Fruit fly (Drosophila melanogaster) whole organism, embryonic: Measurements from ENCODE around the gene NimC3.
A peak's percentile ranks its signal among the peaks of the same experiment; 100 is the strongest.

Experiments used
- Abd-B ChIP-seq: fragments of 200-800 bp; sonication (Bioruptor generic); optimal IDR thresholded peaks from 2 replicates; lab custom pipeline; 2018; ENCODE audit warnings: missing biosample characterization, mild to moderate bottlenecking, missing genetic modification characterization, moderate library complexity
- Antp ChIP-seq: fragments of 200-800 bp; sonication (Bioruptor generic); optimal IDR thresholded peaks from 3 replicates; lab custom pipeline; 2016; ENCODE audit warnings: missing biosample characterization, missing genetic modification characterization
- Bgb ChIP-seq: fragments of 200-800 bp; sonication (Bioruptor generic); IDR thresholded peaks from 2 replicates; pipeline ENCODE4 v1.3.6; 2022; ENCODE audit warnings: missing biosample characterization, missing genetic modification characterization; ENCODE audit not compliant: partially characterized antibody
- Blimp-1 ChIP-seq: fragments of 200-800 bp; sonication (Bioruptor generic); optimal IDR thresholded peaks from 3 replicates; lab custom pipeline; 2018; ENCODE audit warnings: missing biosample characterization, missing genetic modification characterization, mild to moderate bottlenecking, moderate library complexity, missing genetic modification reagents
- CG12104 ChIP-seq: fragments of 200-800 bp; sonication (Bioruptor generic); optimal IDR thresholded peaks from 3 replicates; lab custom pipeline; 2016; ENCODE audit warnings: missing biosample characterization, missing genetic modification characterization
- CG12299 ChIP-seq: fragments of 200-800 bp; sonication (Bioruptor generic); optimal IDR thresholded peaks from 2 replicates; lab custom pipeline; 2018; ENCODE audit warnings: missing biosample characterization, mild to moderate bottlenecking, missing genetic modification characterization
- CG12659 ChIP-seq: fragments of 200-800 bp; sonication (Bioruptor generic); optimal IDR thresholded peaks from 3 replicates; lab custom pipeline; 2017; ENCODE audit warnings: mild to moderate bottlenecking, missing biosample characterization, missing genetic modification reagents, missing genetic modification characterization
- CG14050 ChIP-seq: fragments of 200-800 bp; sonication (Bioruptor generic); IDR thresholded peaks from 3 replicates; pipeline ENCODE4 v1.3.6; 2022; ENCODE audit warnings: missing biosample characterization, missing genetic modification characterization
- CG14441 ChIP-seq: fragments of 200-800 bp; sonication (Bioruptor generic); IDR thresholded peaks from 2 replicates; pipeline ENCODE4 v1.3.6; 2022; ENCODE audit warnings: missing biosample characterization, missing genetic modification characterization
- CG14965 ChIP-seq: fragments of 200-800 bp; sonication (Bioruptor generic); optimal IDR thresholded peaks from 2 replicates; lab custom pipeline; 2016; ENCODE audit warnings: missing biosample characterization, missing genetic modification characterization, borderline replicate concordance
- CG17359 ChIP-seq: fragments of 200-800 bp; sonication (Bioruptor generic); optimal IDR thresholded peaks from 3 replicates; lab custom pipeline; 2018; ENCODE audit warnings: missing biosample characterization, mild to moderate bottlenecking, missing genetic modification characterization, moderate library complexity
- CG17802 ChIP-seq: fragments of 200-800 bp; sonication (Bioruptor generic); optimal IDR thresholded peaks from 2 replicates; lab custom pipeline; 2018; ENCODE audit warnings: missing biosample characterization, mild to moderate bottlenecking, missing genetic modification characterization, moderate library complexity
- CG18262 ChIP-seq: fragments of 200-800 bp; optimal IDR thresholded peaks from 3 replicates; lab custom pipeline; 2019; ENCODE audit warnings: missing biosample characterization, mild to moderate bottlenecking, missing genetic modification characterization, moderate library complexity
- CG2202 ChIP-seq: fragments of 200-800 bp; sonication (Bioruptor generic); optimal IDR thresholded peaks from 2 replicates; lab custom pipeline; 2018; ENCODE audit warnings: missing biosample characterization, mild to moderate bottlenecking, missing genetic modification characterization
- CG3407 ChIP-seq: fragments of 200-800 bp; sonication (Bioruptor generic); optimal IDR thresholded peaks from 2 replicates; lab custom pipeline; 2018; ENCODE audit warnings: missing biosample characterization, mild to moderate bottlenecking, missing genetic modification characterization
- CG7839 ChIP-seq: fragments of 200-800 bp; sonication (Bioruptor generic); optimal IDR thresholded peaks from 3 replicates; lab custom pipeline; 2018; ENCODE audit warnings: missing biosample characterization, mild to moderate bottlenecking, missing genetic modification characterization, moderate library complexity
- CG8290 ChIP-seq, 3 experiments: fragments of 200-800 bp; sonication (Bioruptor generic); optimal IDR thresholded peaks; 2 replicates each; lab custom pipeline; 2016 to 2019; ENCODE audit warnings: missing biosample characterization in 3 of 3, missing genetic modification characterization in 3 of 3, mild to moderate bottlenecking in 2 of 3, moderate library complexity in 1 of 3
- CG9932 ChIP-seq: fragments of 200-800 bp; sonication (Bioruptor generic); IDR thresholded peaks from 2 replicates; pipeline ENCODE4 v1.3.6; 2022; ENCODE audit warnings: missing biosample characterization, missing genetic modification characterization
- D19A ChIP-seq: fragments of 200-800 bp; optimal IDR thresholded peaks from 3 replicates; lab custom pipeline; 2019; ENCODE audit warnings: missing biosample characterization, mild to moderate bottlenecking, missing genetic modification characterization, moderate library complexity
- Fer1 ChIP-seq: fragments of 200-800 bp; sonication (Bioruptor generic); optimal IDR thresholded peaks from 2 replicates; lab custom pipeline; 2017; ENCODE audit warnings: missing biosample characterization, mild to moderate bottlenecking, missing genetic modification characterization
- H15 ChIP-seq: fragments of 200-800 bp; sonication (Bioruptor generic); IDR thresholded peaks from 3 replicates; pipeline ENCODE4 v1.3.6; 2022; ENCODE audit warnings: missing biosample characterization, missing genetic modification characterization
- Med ChIP-seq: fragments of 200-800 bp; sonication (Bioruptor generic); peaks from one replicate; lab custom pipeline; 2016; ENCODE audit warnings: missing biosample characterization, missing genetic modification characterization, mild to moderate bottlenecking, inconsistent platforms, moderate library complexity
- NC2α ChIP-seq: fragments of 200-800 bp; sonication (Bioruptor generic); optimal IDR thresholded peaks from 2 replicates; lab custom pipeline; 2016; ENCODE audit warnings: missing biosample characterization, missing genetic modification characterization
- Oli ChIP-seq: fragments of 200-800 bp; sonication (Bioruptor generic); optimal IDR thresholded peaks from 2 replicates; lab custom pipeline; 2018; ENCODE audit warnings: missing biosample characterization, mild to moderate bottlenecking, missing genetic modification characterization, moderate library complexity
- Ptx1 ChIP-seq: fragments of 200-800 bp; sonication (Bioruptor generic); IDR thresholded peaks from 2 replicates; pipeline ENCODE4 v1.3.6; 2022; ENCODE audit warnings: missing biosample characterization, missing genetic modification characterization
- Taf1 ChIP-seq: fragments of 200-800 bp; sonication (Bioruptor generic); IDR thresholded peaks from 2 replicates; pipeline ENCODE4 v1.3.6; 2022; ENCODE audit warnings: missing biosample characterization, missing genetic modification characterization
- aop ChIP-seq: fragments of 200-800 bp; sonication (Bioruptor generic); IDR thresholded peaks from 2 replicates; pipeline ENCODE4 v1.3.6; 2022; ENCODE audit warnings: missing biosample characterization, missing genetic modification characterization
- bab2 ChIP-seq: fragments of 200-800 bp; sonication (Bioruptor generic); optimal IDR thresholded peaks from 2 replicates; lab custom pipeline; 2016; ENCODE audit warnings: missing biosample characterization, missing genetic modification characterization
- ci ChIP-seq: fragments of 200-800 bp; sonication (Bioruptor generic); IDR thresholded peaks from 3 replicates; pipeline ENCODE4 v1.3.6; 2022; ENCODE audit warnings: missing biosample characterization, missing genetic modification characterization
- danr ChIP-seq: fragments of 200-800 bp; sonication (Bioruptor generic); IDR thresholded peaks from 2 replicates; pipeline ENCODE4 v1.3.6; 2022; ENCODE audit warnings: missing biosample characterization, missing genetic modification characterization
- disco-r ChIP-seq: fragments of 200-800 bp; sonication (Bioruptor generic); optimal IDR thresholded peaks from 2 replicates; lab custom pipeline; 2016; ENCODE audit warnings: missing biosample characterization, missing genetic modification characterization
- dm ChIP-seq: fragments of 200-800 bp; sonication (Bioruptor generic); optimal IDR thresholded peaks from 3 replicates; lab custom pipeline; 2016; ENCODE audit warnings: missing biosample characterization, missing genetic modification characterization
- dpn ChIP-seq, 2 experiments: fragments of 200-800 bp; sonication (Bioruptor generic); optimal IDR thresholded peaks; 3 replicates each; lab custom pipeline; 2016; ENCODE audit warnings: missing biosample characterization in 2 of 2, missing genetic modification characterization in 2 of 2
- dysf ChIP-seq: fragments of 200-800 bp; sonication (Bioruptor generic); IDR thresholded peaks from 3 replicates; pipeline ENCODE4 v1.3.6; 2022; ENCODE audit warnings: missing biosample characterization, missing genetic modification characterization
- ems ChIP-seq: fragments of 200-800 bp; sonication (Bioruptor generic); optimal IDR thresholded peaks from 3 replicates; lab custom pipeline; 2016; ENCODE audit warnings: missing biosample characterization, missing genetic modification characterization
- en ChIP-seq: fragments of 200-800 bp; sonication (Bioruptor generic); optimal IDR thresholded peaks from 2 replicates; lab custom pipeline; 2016; ENCODE audit warnings: missing biosample characterization, missing genetic modification characterization
- gcm ChIP-seq: fragments of 200-800 bp; sonication (Bioruptor generic); optimal IDR thresholded peaks from 2 replicates; lab custom pipeline; 2019; ENCODE audit warnings: missing biosample characterization, mild to moderate bottlenecking, missing genetic modification characterization, moderate library complexity
- gt ChIP-seq: fragments of 200-800 bp; sonication (Bioruptor generic); IDR thresholded peaks from 2 replicates; pipeline ENCODE4 v1.3.6; 2022; ENCODE audit warnings: missing biosample characterization, missing genetic modification characterization
- her ChIP-seq: fragments of 200-800 bp; sonication (Bioruptor generic); optimal IDR thresholded peaks from 2 replicates; lab custom pipeline; 2016; ENCODE audit warnings: missing biosample characterization, missing genetic modification characterization
- nerfin-2 ChIP-seq: fragments of 200-800 bp; sonication (Bioruptor generic); IDR thresholded peaks from 2 replicates; pipeline ENCODE4 v1.3.6; 2022; ENCODE audit warnings: missing biosample characterization, missing genetic modification characterization; ENCODE audit not compliant: partially characterized antibody
- onecut ChIP-seq: fragments of 200-800 bp; sonication (Bioruptor generic); IDR thresholded peaks from 2 replicates; pipeline ENCODE4 v1.3.6; 2022; ENCODE audit warnings: missing biosample characterization, missing genetic modification characterization
- peb ChIP-seq: fragments of 200-800 bp; sonication (Bioruptor generic); IDR thresholded peaks from 2 replicates; pipeline ENCODE4 v1.3.6; 2022; ENCODE audit warnings: missing biosample characterization, missing genetic modification characterization
- prd ChIP-seq, 3 experiments: fragments of >200 bp in 2 of 3; fragments of 200-800 bp in 1 of 3; sonication (Bioruptor generic) in 1 of 3; optimal IDR thresholded peaks in 2 of 3; IDR thresholded peaks in 1 of 3; 2 replicates in 2 of 3; 3 replicates in 1 of 3; pipeline versions ENCODE4 v1.3.6 to Lab custom; 2017 to 2022; ENCODE audit warnings: missing biosample characterization in 1 of 3, missing genetic modification characterization in 1 of 3
- shn ChIP-seq: fragments of 200-800 bp; sonication (Bioruptor generic); optimal IDR thresholded peaks from 3 replicates; lab custom pipeline; 2016; ENCODE audit warnings: missing biosample characterization, missing genetic modification characterization
- slbo ChIP-seq: fragments of 200-800 bp; sonication (Bioruptor generic); IDR thresholded peaks from 2 replicates; pipeline ENCODE4 v1.3.6; 2022; ENCODE audit warnings: missing biosample characterization, missing genetic modification characterization
- slou ChIP-seq: fragments of 200-800 bp; sonication (Bioruptor generic); optimal IDR thresholded peaks from 3 replicates; lab custom pipeline; 2016; ENCODE audit warnings: missing biosample characterization, missing genetic modification characterization
- ttk ChIP-seq: fragments of 200-800 bp; sonication (Bioruptor generic); IDR thresholded peaks from 2 replicates; pipeline ENCODE4 v2.1.2; 2022; ENCODE audit warnings: missing biosample characterization, missing genetic modification characterization
- zen ChIP-seq: fragments of 200-800 bp; sonication (Bioruptor generic); optimal IDR thresholded peaks from 3 replicates; lab custom pipeline; 2018; ENCODE audit warnings: missing biosample characterization, mild to moderate bottlenecking, missing genetic modification characterization, moderate library complexity

The NimC3 gene

dm6 chr2L:14020875-14021643 lies 1.1 kb upstream of the NimC3 start (continued):
- TF ChIP-seq CG18262 (peak; percentile 93), Taf1 (GFP tag; lab: Robert Waterston, UW) (peak; percentile 34; the same call in 1 of the 2 replicates), Abd-B (GFP tag; lab: Kevin White, UChicago) (peak; percentile 53), dm (GFP tag; lab: Kevin White, UChicago) (no peak), nerfin-2 (GFP tag; lab: Robert Waterston, UW) (no peak), aop (GFP tag; lab: Robert Waterston, UW) (0 out of 2 replicates have a peak, but pooled peaks have one; percentile 22), gt (GFP tag; lab: Robert Waterston, UW) (peak; percentile 53; the same call in 1 of the 2 replicates), Blimp-1 (peak; percentile 39), onecut (0 out of 2 replicates have a peak, but pooled peaks have one; percentile 18), Oli (peak; percentile 49), CG14050 (no peak), CG7839 (tag; lab: Kevin White, UChicago) (peak; percentile 83), shn (peak; percentile 9), H15 (peak; percentile 15; the same call in 1 of the 3 replicates), gcm (GFP tag; lab: Kevin White, UChicago) (peak; percentile 17), D19A (tag; lab: Kevin White, UChicago) (peak; percentile 65), zen (tag; lab: Kevin White, UChicago) (no peak), CG12104 (GFP tag; lab: Kevin White, UChicago) (peak; percentile 68), bab2 (GFP tag; lab: Kevin White, UChicago) (peak; percentile 38), CG12659 (GFP tag; lab: Kevin White, UChicago) (peak; percentile 76), slbo (GFP tag; lab: Robert Waterston, UW) (peak; percentile 62), CG8290 (GFP tag; optimal IDR thresholded peaks at IDR 0.05; lab: Kevin White, UChicago) (no peak), CG8290 (tag; optimal IDR thresholded peaks at IDR 0.05; lab: Kevin White, UChicago) (peak in 1 of 2 experiments; percentile 92), Bgb (GFP tag; lab: Robert Waterston, UW) (no peak), CG9932 (GFP tag; lab: Robert Waterston, UW) (peak; percentile 63), CG17802 (tag; lab: Kevin White, UChicago) (peak; percentile 10), ttk (peak; percentile 43; the same call in 1 of the 2 replicates), Ptx1 (GFP tag; lab: Robert Waterston, UW) (peak; percentile 51), NC2α (GFP tag; lab: Kevin White, UChicago) (peak; percentile 4), danr (0 out of 2 replicates have a peak, but pooled peaks have one; percentile 28), Antp (peak; percentile 33), prd (optimal IDR thresholded peaks at IDR 0.05; lab: Kevin White, UChicago) (no peak), prd (GFP tag; IDR thresholded peaks at IDR 0.05; lab: Robert Waterston, UW) (peak; percentile 68; the same call in 2 of the 3 replicates), CG14441 (GFP tag; lab: Robert Waterston, UW) (peak; percentile 58), en (GFP tag; lab: Kevin White, UChicago) (no peak), ems (GFP tag; lab: Kevin White, UChicago) (peak; percentile 48), her (GFP tag; lab: Kevin White, UChicago) (no peak), ci (GFP tag; lab: Robert Waterston, UW) (peak; percentile 80), CG17359 (peak; percentile 66), Fer1 (peak; percentile 39), CG12299 (tag; lab: Kevin White, UChicago) (peak; percentile 6), CG3407 (GFP tag; lab: Kevin White, UChicago) (peak; percentile 0), CG14965 (no peak), disco-r (GFP tag; lab: Kevin White, UChicago) (no peak), slou (GFP tag; lab: Kevin White, UChicago) (peak; percentile 9), CG2202 (tag; lab: Kevin White, UChicago) (peak; percentile 61), peb (GFP tag; lab: Robert Waterston, UW) (peak; percentile 60), dysf (GFP tag; lab: Robert Waterston, UW) (peak; percentile 63), Med (GFP tag; lab: Kevin White, UChicago) (peak; percentile 88), dpn (GFP tag; optimal IDR thresholded peaks at IDR 0.05; lab: Kevin White, UChicago) (peak; percentile 48 to 57)
